Comparison of ENCODE assay signal across 1 fruit fly cellular context in genomic region chr3R:5371563-5371962, dm6.
A peak's percentile ranks its signal among the peaks of the same experiment; 100 is the strongest.
TF ChIP-seq lines count a peak whose summit lies in the region.

TSS of gene Polr2F (plus strand) at chr3R:5371795.

TF ChIP-seq in whole organism, embryonic, 481 proteins besides CTCF, POLR2A, EP300 and RAD21 (continued from another document and continues in another):
- TF ChIP-seq Nf-YB (GFP tag; optimal IDR thresholded peaks at IDR 0.05; lab: Kevin White, UChicago) = no peak
- TF ChIP-seq nerfin-2 (GFP tag; IDR thresholded peaks at IDR 0.05; lab: Robert Waterston, UW; ENCODE audit: partially characterized antibody) = no peak
- no peak for TF ChIP-seq Hr78 (GFP tag; optimal IDR thresholded peaks at IDR 0.05; lab: Kevin White, UChicago)
- peak; percentile 42 for TF ChIP-seq D19A (tag; optimal IDR thresholded peaks at IDR 0.05; lab: Kevin White, UChicago)
- TF ChIP-seq bbx (GFP tag; IDR thresholded peaks at IDR 0.05; lab: Robert Waterston, UW; ENCODE audit: partially characterized antibody) = peak; percentile 66
- TF ChIP-seq pnt (GFP tag; optimal IDR thresholded peaks at IDR 0.05; lab: Kevin White, UChicago) = peak; percentile 89
- peak; percentile 68 for TF ChIP-seq CG4820 (GFP tag; optimal IDR thresholded peaks at IDR 0.05; lab: Kevin White, UChicago)
- peak; percentile 51; the same call in 2 of the 3 replicates for TF ChIP-seq knrl (GFP tag; IDR thresholded peaks at IDR 0.05; lab: Robert Waterston, UW; ENCODE audit: partially characterized antibody)
- TF ChIP-seq CG10366 (GFP tag; IDR thresholded peaks at IDR 0.05; lab: Robert Waterston, UW) = peak; percentile 64
- peak; percentile 79 for TF ChIP-seq Fer1 (GFP tag; optimal IDR thresholded peaks at IDR 0.05; lab: Kevin White, UChicago)
- TF ChIP-seq al (GFP tag; IDR thresholded peaks at IDR 0.05; lab: Robert Waterston, UW) = peak; percentile 65
- peak; percentile 79 for TF ChIP-seq CG11398 (GFP tag; optimal IDR thresholded peaks at IDR 0.05; lab: Kevin White, UChicago)
- TF ChIP-seq cwo (GFP tag; optimal IDR thresholded peaks at IDR 0.05; lab: Kevin White, UChicago) = peak; percentile 62
- peak; percentile 94 for TF ChIP-seq CG13624 (GFP tag; optimal IDR thresholded peaks at IDR 0.05; lab: Kevin White, UChicago)
- TF ChIP-seq CG12299 (tag; optimal IDR thresholded peaks at IDR 0.05; lab: Kevin White, UChicago) = peak; percentile 44
- TF ChIP-seq CG2120 (GFP tag; optimal IDR thresholded peaks at IDR 0.05; lab: Kevin White, UChicago) = peak; percentile 97
- TF ChIP-seq ara (GFP tag; IDR thresholded peaks at IDR 0.05; lab: Robert Waterston, UW) = peak; percentile 36; the same call in 1 of the 2 replicates
- TF ChIP-seq CG9727 (GFP tag; optimal IDR thresholded peaks at IDR 0.05; lab: Kevin White, UChicago) = peak; percentile 35
- peak; percentile 70 for TF ChIP-seq CG11723 (GFP tag; optimal IDR thresholded peaks at IDR 0.05; lab: Kevin White, UChicago)
- TF ChIP-seq CG3838 (GFP tag; optimal IDR thresholded peaks at IDR 0.05; lab: Kevin White, UChicago) = peak; percentile 67
- peak; percentile 89 for TF ChIP-seq ci (GFP tag; IDR thresholded peaks at IDR 0.05; lab: Robert Waterston, UW)
- no peak for TF ChIP-seq nau (GFP tag; optimal IDR thresholded peaks at IDR 0.05; lab: Kevin White, UChicago)
- TF ChIP-seq CG8944 (GFP tag; optimal IDR thresholded peaks at IDR 0.05; lab: Kevin White, UChicago) = peak; percentile 92
- peak; percentile 59 for TF ChIP-seq Fer2 (tag; optimal IDR thresholded peaks at IDR 0.05; lab: Kevin White, UChicago)
- TF ChIP-seq tin (GFP tag; optimal IDR thresholded peaks at IDR 0.05; lab: Kevin White, UChicago) = peak; percentile 92
- TF ChIP-seq CG14860 (GFP tag; IDR thresholded peaks at IDR 0.05; lab: Robert Waterston, UW; ENCODE audit: partially characterized antibody) = no peak
- TF ChIP-seq CG4707 (GFP tag; optimal IDR thresholded peaks at IDR 0.05; lab: Kevin White, UChicago) = peak; percentile 42
- peak; percentile 95 for TF ChIP-seq fu2 (GFP tag; optimal IDR thresholded peaks at IDR 0.05; lab: Kevin White, UChicago)
- no peak for TF ChIP-seq wor (GFP tag; IDR thresholded peaks at IDR 0.05; lab: Robert Waterston, UW)
- TF ChIP-seq tap (tag; optimal IDR thresholded peaks at IDR 0.05; lab: Kevin White, UChicago) = peak; percentile 42
- peak; percentile 61; the same call in 1 of the 3 replicates for TF ChIP-seq C15 (GFP tag; IDR thresholded peaks at IDR 0.05; lab: Robert Waterston, UW)
- peak; percentile 84 for TF ChIP-seq Lhr (GFP tag; optimal IDR thresholded peaks at IDR 0.05; lab: Kevin White, UChicago)
- peak; percentile 19; the same call in 1 of the 3 replicates for TF ChIP-seq CG11695 (GFP tag; IDR thresholded peaks at IDR 0.05; lab: Robert Waterston, UW)
- peak; percentile 68 for TF ChIP-seq CG15601 (tag; optimal IDR thresholded peaks at IDR 0.05; lab: Kevin White, UChicago)
- peak; percentile 81 for TF ChIP-seq tup (GFP tag; optimal IDR thresholded peaks at IDR 0.05; lab: Kevin White, UChicago)
- TF ChIP-seq CG6791 (GFP tag; IDR thresholded peaks at IDR 0.05; lab: Robert Waterston, UW; ENCODE audit: partially characterized antibody) = peak; percentile 57; the same call in 1 of the 3 replicates
- peak; percentile 85 for TF ChIP-seq ERR (GFP tag; optimal IDR thresholded peaks at IDR 0.05; lab: Kevin White, UChicago)
- peak; percentile 89 for TF ChIP-seq CG30403 (GFP tag; optimal IDR thresholded peaks at IDR 0.05; lab: Kevin White, UChicago)
- peak; percentile 26; the same call in 1 of the 2 replicates for TF ChIP-seq inv (GFP tag; IDR thresholded peaks at IDR 0.05; lab: Robert Waterston, UW; ENCODE audit: partially characterized antibody)
- TF ChIP-seq sim (GFP tag; IDR thresholded peaks at IDR 0.05; lab: Robert Waterston, UW) = no peak
- TF ChIP-seq nom (GFP tag; optimal IDR thresholded peaks at IDR 0.05; lab: Kevin White, UChicago) = peak; percentile 54
- peak; percentile 94 for TF ChIP-seq stwl (tag; optimal IDR thresholded peaks at IDR 0.05; lab: Kevin White, UChicago)
- no peak for TF ChIP-seq Trl (optimal IDR thresholded peaks at IDR 0.05; lab: Kevin White, UChicago)
- peak; percentile 95 for TF ChIP-seq Trl (GFP tag; optimal IDR thresholded peaks at IDR 0.05; lab: Kevin White, UChicago)
- TF ChIP-seq CG4360 (GFP tag; IDR thresholded peaks at IDR 0.05; lab: Robert Waterston, UW) = no peak
- peak; percentile 49 for TF ChIP-seq CG18476 (GFP tag; optimal IDR thresholded peaks at IDR 0.05; lab: Kevin White, UChicago)
- TF ChIP-seq Doc3 (GFP tag; IDR thresholded peaks at IDR 0.05; lab: Robert Waterston, UW; ENCODE audit: partially characterized antibody) = no peak
- peak; percentile 93 for TF ChIP-seq chn (GFP tag; optimal IDR thresholded peaks at IDR 0.05; lab: Kevin White, UChicago)
- TF ChIP-seq CG6683 (GFP tag; optimal IDR thresholded peaks at IDR 0.05; lab: Kevin White, UChicago) = peak; percentile 29
- TF ChIP-seq CG7357 (GFP tag; IDR thresholded peaks at IDR 0.05; lab: Robert Waterston, UW) = no peak
- no peak for TF ChIP-seq Sox100B (GFP tag; optimal IDR thresholded peaks at IDR 0.05; lab: Kevin White, UChicago)
- TF ChIP-seq Meics (GFP tag; optimal IDR thresholded peaks at IDR 0.05; lab: Kevin White, UChicago) = peak; percentile 76
- TF ChIP-seq CG42726 (GFP tag; IDR thresholded peaks at IDR 0.05; lab: Robert Waterston, UW; ENCODE audit: partially characterized antibody) = peak; percentile 55; the same call in 1 of the 2 replicates
- TF ChIP-seq grn (GFP tag; optimal IDR thresholded peaks at IDR 0.05; lab: Kevin White, UChicago) = no peak
- TF ChIP-seq sqz (GFP tag; optimal IDR thresholded peaks at IDR 0.05; lab: Kevin White, UChicago) = no peak
- TF ChIP-seq z (GFP tag; IDR thresholded peaks at IDR 0.05; lab: Robert Waterston, UW) = no peak
- TF ChIP-seq CG14667 (GFP tag; IDR thresholded peaks at IDR 0.05; lab: Robert Waterston, UW) = peak; percentile 74
- TF ChIP-seq dan (GFP tag; IDR thresholded peaks at IDR 0.05; lab: Robert Waterston, UW) = no peak
- TF ChIP-seq CG33557 (GFP tag; optimal IDR thresholded peaks at IDR 0.05; lab: Kevin White, UChicago) = peak; percentile 63
- TF ChIP-seq HmgZ (tag; optimal IDR thresholded peaks at IDR 0.05; lab: Kevin White, UChicago) = peak; percentile 95
- peak; percentile 63 for TF ChIP-seq trem (tag; optimal IDR thresholded peaks at IDR 0.05; lab: Kevin White, UChicago)
- TF ChIP-seq Dll (GFP tag; IDR thresholded peaks at IDR 0.05; lab: Robert Waterston, UW; ENCODE audit: partially characterized antibody) = 0 out of 4 replicates have a peak, but pooled peaks have one; percentile 45
- TF ChIP-seq CG11456 (GFP tag; IDR thresholded peaks at IDR 0.05; lab: Robert Waterston, UW) = peak; percentile 93
- peak; percentile 77 for TF ChIP-seq NK7.1 (GFP tag; optimal IDR thresholded peaks at IDR 0.05; lab: Kevin White, UChicago)
- TF ChIP-seq CG10543 (GFP tag; optimal IDR thresholded peaks at IDR 0.05; lab: Kevin White, UChicago) = peak; percentile 82
- TF ChIP-seq gce (GFP tag; IDR thresholded peaks at IDR 0.05; lab: Robert Waterston, UW) = no peak
- TF ChIP-seq HLHmδ (GFP tag; optimal IDR thresholded peaks at IDR 0.05; lab: Kevin White, UChicago) = peak; percentile 8
- peak; percentile 64; the same call in 2 of the 3 replicates for TF ChIP-seq CG2889 (GFP tag; IDR thresholded peaks at IDR 0.05; lab: Robert Waterston, UW)
- TF ChIP-seq CG10462 (GFP tag; optimal IDR thresholded peaks at IDR 0.05; lab: Kevin White, UChicago) = peak; percentile 64
- peak; percentile 94 for TF ChIP-seq Dbx (GFP tag; IDR thresholded peaks at IDR 0.05; lab: Robert Waterston, UW)
- TF ChIP-seq CG18619 (GFP tag; optimal IDR thresholded peaks at IDR 0.05; lab: Kevin White, UChicago) = peak; percentile 73
- 0 out of 3 replicates have a peak, but pooled peaks have one; percentile 42 for TF ChIP-seq CG2199 (GFP tag; IDR thresholded peaks at IDR 0.05; lab: Robert Waterston, UW)
- TF ChIP-seq ranshi (GFP tag; IDR thresholded peaks at IDR 0.05; lab: Robert Waterston, UW) = peak; percentile 76
- peak; percentile 92 for TF ChIP-seq CG7928 (GFP tag; optimal IDR thresholded peaks at IDR 0.05; lab: Kevin White, UChicago)
- TF ChIP-seq CG10147 (GFP tag; optimal IDR thresholded peaks at IDR 0.05; lab: Kevin White, UChicago) = peak; percentile 69
- TF ChIP-seq abd-A (tag; optimal IDR thresholded peaks at IDR 0.05; lab: Kevin White, UChicago) = no peak
- peak; percentile 89 for TF ChIP-seq NC2β (GFP tag; optimal IDR thresholded peaks at IDR 0.05; lab: Kevin White, UChicago)
- TF ChIP-seq ind (GFP tag; optimal IDR thresholded peaks at IDR 0.05; lab: Kevin White, UChicago) = peak; percentile 91
- peak; percentile 57 for TF ChIP-seq onecut (GFP tag; IDR thresholded peaks at IDR 0.05; lab: Robert Waterston, UW)
- TF ChIP-seq fd64A (GFP tag; optimal IDR thresholded peaks at IDR 0.05; lab: Kevin White, UChicago) = no peak
- peak; percentile 2 for TF ChIP-seq CG1529 (GFP tag; optimal IDR thresholded peaks at IDR 0.05; lab: Kevin White, UChicago)
- TF ChIP-seq unpg (GFP tag; optimal IDR thresholded peaks at IDR 0.05; lab: Kevin White, UChicago) = peak; percentile 54
- TF ChIP-seq hbn (GFP tag; IDR thresholded peaks at IDR 0.05; lab: Robert Waterston, UW; ENCODE audit: partially characterized antibody) = peak; percentile 38; the same call in 1 of the 2 replicates
- peak; percentile 45; the same call in 1 of the 2 replicates for TF ChIP-seq Rx (GFP tag; IDR thresholded peaks at IDR 0.05; lab: Robert Waterston, UW)
- TF ChIP-seq CG4282 (GFP tag; optimal IDR thresholded peaks at IDR 0.05; lab: Kevin White, UChicago) = peak; percentile 89
- peak; percentile 81 for TF ChIP-seq CG34376 (GFP tag; optimal IDR thresholded peaks at IDR 0.05; lab: Kevin White, UChicago)
- peak; percentile 55 for TF ChIP-seq Mes4 (GFP tag; optimal IDR thresholded peaks at IDR 0.05; lab: Kevin White, UChicago)
- TF ChIP-seq CG13894 (tag; optimal IDR thresholded peaks at IDR 0.05; lab: Kevin White, UChicago) = peak; percentile 89
- TF ChIP-seq lov (optimal IDR thresholded peaks at IDR 0.05; lab: Kevin White, UChicago) = no peak
- TF ChIP-seq lov (GFP tag; IDR thresholded peaks at IDR 0.05; lab: Robert Waterston, UW) = 0 out of 3 replicates have a peak, but pooled peaks have one; percentile 55
- TF ChIP-seq slbo (GFP tag; IDR thresholded peaks at IDR 0.05; lab: Robert Waterston, UW) = peak; percentile 95
- peak; percentile 87 for TF ChIP-seq Chrac-16 (GFP tag; optimal IDR thresholded peaks at IDR 0.05; lab: Kevin White, UChicago)
- peak; percentile 76 for TF ChIP-seq CG16863 (GFP tag; optimal IDR thresholded peaks at IDR 0.05; lab: Kevin White, UChicago)
- peak; percentile 89 for TF ChIP-seq CG15514 (GFP tag; optimal IDR thresholded peaks at IDR 0.05; lab: Kevin White, UChicago)
- peak; percentile 68 for TF ChIP-seq PHDP (tag; optimal IDR thresholded peaks at IDR 0.05; lab: Kevin White, UChicago)
- TF ChIP-seq fd102C (GFP tag; optimal IDR thresholded peaks at IDR 0.05; lab: Kevin White, UChicago) = peak; percentile 9
- peak; percentile 60 for TF ChIP-seq E2f1 (GFP tag; IDR thresholded peaks at IDR 0.05; lab: Robert Waterston, UW)
- TF ChIP-seq CG17829 (tag; optimal IDR thresholded peaks at IDR 0.05; lab: Kevin White, UChicago) = peak; percentile 79
- no peak for TF ChIP-seq stc (GFP tag; IDR thresholded peaks at IDR 0.05; lab: Robert Waterston, UW)
- TF ChIP-seq BtbVII (GFP tag; optimal IDR thresholded peaks at IDR 0.05; lab: Kevin White, UChicago) = peak; percentile 48
- no peak for TF ChIP-seq seq (GFP tag; IDR thresholded peaks at IDR 0.05; lab: Robert Waterston, UW)
- peak; percentile 75 for TF ChIP-seq Sry-δ (GFP tag; optimal IDR thresholded peaks at IDR 0.05; lab: Kevin White, UChicago)
- TF ChIP-seq CG3407 (GFP tag; optimal IDR thresholded peaks at IDR 0.05; lab: Kevin White, UChicago) = peak; percentile 50
- peak; percentile 87 for TF ChIP-seq rib (GFP tag; IDR thresholded peaks at IDR 0.05; lab: Robert Waterston, UW)
- TF ChIP-seq CG12236 (GFP tag; optimal IDR thresholded peaks at IDR 0.05; lab: Kevin White, UChicago) = peak; percentile 42
- TF ChIP-seq CG6175 (GFP tag; IDR thresholded peaks at IDR 0.05; lab: Robert Waterston, UW) = peak; percentile 53; the same call in 2 of the 3 replicates
- TF ChIP-seq gro (GFP tag; optimal IDR thresholded peaks at IDR 0.05; lab: Kevin White, UChicago) = peak; percentile 96
- TF ChIP-seq jing (GFP tag; optimal IDR thresholded peaks at IDR 0.05; lab: Kevin White, UChicago) = no peak
- TF ChIP-seq CG7786 (GFP tag; optimal IDR thresholded peaks at IDR 0.05; lab: Kevin White, UChicago) = peak; percentile 93
- peak; percentile 81 for TF ChIP-seq cad (GFP tag; optimal IDR thresholded peaks at IDR 0.05; lab: Kevin White, UChicago)
- no peak for TF ChIP-seq zen2 (GFP tag; IDR thresholded peaks at IDR 0.05; lab: Robert Waterston, UW; ENCODE audit: partially characterized antibody)
- TF ChIP-seq croc (GFP tag; conservative IDR thresholded peaks at IDR 0.05; lab: Robert Waterston, UW) = peak; percentile 44; the same call in 2 of the 3 replicates
- peak; percentile 82 for TF ChIP-seq CG7987 (GFP tag; optimal IDR thresholded peaks at IDR 0.05; lab: Kevin White, UChicago)
- peak; percentile 34 for TF ChIP-seq Sry-β (GFP tag; optimal IDR thresholded peaks at IDR 0.05; lab: Kevin White, UChicago)
- TF ChIP-seq pita (GFP tag; optimal IDR thresholded peaks at IDR 0.05; lab: Kevin White, UChicago) = no peak
- TF ChIP-seq sr (GFP tag; IDR thresholded peaks at IDR 0.05; lab: Robert Waterston, UW) = no peak; the same call in 2 of the 3 replicates
- peak; percentile 71 for TF ChIP-seq kay (GFP tag; optimal IDR thresholded peaks at IDR 0.05; lab: Kevin White, UChicago)
- peak; percentile 88 for TF ChIP-seq CG12942 (GFP tag; optimal IDR thresholded peaks at IDR 0.05; lab: Kevin White, UChicago)
- no peak for TF ChIP-seq dmrt99B (tag; optimal IDR thresholded peaks at IDR 0.05; lab: Kevin White, UChicago)
- peak; percentile 72 for TF ChIP-seq disco-r (GFP tag; optimal IDR thresholded peaks at IDR 0.05; lab: Kevin White, UChicago)
- peak; percentile 97 for TF ChIP-seq mam (GFP tag; optimal IDR thresholded peaks at IDR 0.05; lab: Kevin White, UChicago)
- TF ChIP-seq CG11247 (GFP tag; IDR thresholded peaks at IDR 0.05; lab: Robert Waterston, UW) = peak; percentile 86
- TF ChIP-seq so (GFP tag; IDR thresholded peaks at IDR 0.05; lab: Robert Waterston, UW) = peak; percentile 70; the same call in 1 of the 3 replicates
- TF ChIP-seq crp (GFP tag; optimal IDR thresholded peaks at IDR 0.05; lab: Kevin White, UChicago) = peak in 1 of 2 experiments; percentile 41
- TF ChIP-seq Xbp1 (GFP tag; optimal IDR thresholded peaks at IDR 0.05; lab: Kevin White, UChicago) = peak; percentile 93
- peak in 1 of 2 experiments; percentile 58 for TF ChIP-seq bsh (GFP tag; optimal IDR thresholded peaks at IDR 0.05; lab: Kevin White, UChicago)
- TF ChIP-seq CG1603 (tag; optimal IDR thresholded peaks at IDR 0.05; lab: Kevin White, UChicago) = peak; percentile 90
